Fruit fly (Drosophila melanogaster): Measurements from ENCODE around the gene Roc1a.

The Roc1a gene

DNA sequence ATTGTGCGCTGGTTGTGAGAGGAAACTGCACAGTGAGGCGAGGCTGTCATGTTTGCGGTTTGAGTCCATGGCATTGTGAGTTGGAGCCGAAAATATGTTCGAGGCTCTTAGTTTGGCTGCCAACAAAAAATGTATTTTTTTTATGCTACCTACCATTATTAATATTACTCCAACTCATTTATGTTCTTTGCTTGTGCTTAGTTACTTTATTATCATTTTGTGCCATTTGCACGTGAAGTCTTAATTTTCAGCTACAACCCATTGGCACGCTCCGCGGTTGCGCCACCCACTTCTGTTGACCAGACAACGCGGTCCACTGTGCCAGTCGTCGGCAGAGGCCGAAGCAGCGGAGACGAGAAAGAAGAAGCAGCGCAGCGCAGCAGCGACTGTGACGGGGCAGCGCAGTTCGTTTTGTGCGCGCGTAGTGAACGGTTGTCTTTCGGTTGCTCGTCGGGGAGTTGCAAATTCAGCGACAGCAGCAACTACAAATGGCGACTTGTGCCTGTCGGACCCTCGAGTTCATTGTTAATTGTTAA lies 39.4 kb downstream of the Roc1a start, which contains the start of gene sdk (continued):
- TF ChIP-seq Kr (GFP tag; optimal IDR thresholded peaks at IDR 0.05): peak; percentile 41
- TF ChIP-seq Sox102F (GFP tag; optimal IDR thresholded peaks at IDR 0.05): peak; percentile 87
- no peak for TF ChIP-seq Trl (optimal IDR thresholded peaks at IDR 0.05)
- peak; percentile 94 for TF ChIP-seq Trl (GFP tag; optimal IDR thresholded peaks at IDR 0.05)
- peak; percentile 84 for TF ChIP-seq BtbVII (GFP tag; optimal IDR thresholded peaks at IDR 0.05)
- TF ChIP-seq CG14667 (GFP tag; IDR thresholded peaks at IDR 0.05): peak; percentile 75
- peak; percentile 84 for TF ChIP-seq corto (GFP tag; optimal IDR thresholded peaks at IDR 0.05)
- peak; percentile 60; the same call in 1 of the 3 replicates for TF ChIP-seq CG6791 (GFP tag; IDR thresholded peaks at IDR 0.05; ENCODE audit: partially characterized antibody)
- peak; percentile 82 for TF ChIP-seq CG15514 (GFP tag; optimal IDR thresholded peaks at IDR 0.05)
- TF ChIP-seq Bgb (GFP tag; IDR thresholded peaks at IDR 0.05; ENCODE audit: partially characterized antibody): peak; percentile 73
- peak; percentile 28 for TF ChIP-seq pros (GFP tag; optimal IDR thresholded peaks at IDR 0.05)
- TF ChIP-seq phol (tag; optimal IDR thresholded peaks at IDR 0.05): peak; percentile 88
- peak; percentile 75 for TF ChIP-seq CG13894 (tag; optimal IDR thresholded peaks at IDR 0.05)
- TF ChIP-seq CoRest (tag; optimal IDR thresholded peaks at IDR 0.05): peak; percentile 93
- TF ChIP-seq CG1024 (GFP tag; IDR thresholded peaks at IDR 0.05): no peak; the same call in 1 of the 2 replicates
- TF ChIP-seq CrebB (tag; optimal IDR thresholded peaks at IDR 0.05): peak; percentile 84
- TF ChIP-seq CG7271 (tag; optimal IDR thresholded peaks at IDR 0.05): no peak
- TF ChIP-seq CG30020 (tag; optimal IDR thresholded peaks at IDR 0.05): peak; percentile 66
- TF ChIP-seq Med (GFP tag): peak; percentile 99
- TF ChIP-seq Scr (GFP tag; IDR thresholded peaks at IDR 0.05; ENCODE audit: partially characterized antibody): peak; percentile 59; the same call in 1 of the 2 replicates
- peak; percentile 80 for TF ChIP-seq ken (GFP tag; IDR thresholded peaks at IDR 0.05)
- peak; percentile 74; the same call in 2 of the 3 replicates for TF ChIP-seq hb (GFP tag; IDR thresholded peaks at IDR 0.05; ENCODE audit: partially characterized antibody)
- TF ChIP-seq Antp (GFP tag; optimal IDR thresholded peaks at IDR 0.05): peak; percentile 92
- TF ChIP-seq Oli (tag; optimal IDR thresholded peaks at IDR 0.05): peak; percentile 92
- TF ChIP-seq sug (tag; optimal IDR thresholded peaks at IDR 0.05): peak; percentile 84
- peak in 1 of 3 experiments; percentile 90 for TF ChIP-seq lola (GFP tag; optimal IDR thresholded peaks at IDR 0.05)
- TF ChIP-seq CG30403 (GFP tag; optimal IDR thresholded peaks at IDR 0.05): peak; percentile 95
- no peak for TF ChIP-seq Tbp (GFP tag; optimal IDR thresholded peaks at IDR 0.05)
- TF ChIP-seq Deaf1 (tag; optimal IDR thresholded peaks at IDR 0.05): peak; percentile 87
- TF ChIP-seq Ravus (GFP tag; IDR thresholded peaks at IDR 0.05): peak; percentile 20; the same call in 1 of the 2 replicates
- TF ChIP-seq crol (GFP tag; IDR thresholded peaks at IDR 0.05): 0 out of 2 replicates have a peak, but pooled peaks have one; percentile 20
- TF ChIP-seq Poxn (GFP tag; IDR thresholded peaks at IDR 0.05): peak; percentile 46; the same call in 1 of the 2 replicates
- peak; percentile 75 for TF ChIP-seq Myb (GFP tag; optimal IDR thresholded peaks at IDR 0.05)
- TF ChIP-seq slbo (GFP tag; IDR thresholded peaks at IDR 0.05): peak; percentile 88
- TF ChIP-seq Ssrp (tag; optimal IDR thresholded peaks at IDR 0.05): peak; percentile 89
- TF ChIP-seq HmgZ (tag; optimal IDR thresholded peaks at IDR 0.05): peak; percentile 93
- peak; percentile 93 for TF ChIP-seq Fer1 (GFP tag; optimal IDR thresholded peaks at IDR 0.05)
- peak; percentile 72 for TF ChIP-seq CG6175 (GFP tag; IDR thresholded peaks at IDR 0.05)
- peak; percentile 87 for TF ChIP-seq maf-S (GFP tag; optimal IDR thresholded peaks at IDR 0.05)
- peak; percentile 39 for TF ChIP-seq exex (tag; optimal IDR thresholded peaks at IDR 0.05)
- TF ChIP-seq B-H1 (GFP tag; IDR thresholded peaks at IDR 0.05): peak; percentile 75
- peak; percentile 71; the same call in 1 of the 2 replicates for TF ChIP-seq ro (GFP tag; IDR thresholded peaks at IDR 0.05)
- TF ChIP-seq dm (GFP tag; optimal IDR thresholded peaks at IDR 0.05): peak; percentile 86
- TF ChIP-seq Hr39 (optimal IDR thresholded peaks at IDR 0.05): no peak
- TF ChIP-seq Elba2 (GFP tag; optimal IDR thresholded peaks at IDR 0.05): peak; percentile 15
- peak; percentile 89 for TF ChIP-seq ems (GFP tag; optimal IDR thresholded peaks at IDR 0.05)
- peak; percentile 80 for TF ChIP-seq twi (tag; optimal IDR thresholded peaks at IDR 0.05)
- TF ChIP-seq sisA (GFP tag; IDR thresholded peaks at IDR 0.05): peak; percentile 88
- TF ChIP-seq vnd (GFP tag; IDR thresholded peaks at IDR 0.05; ENCODE audit: partially characterized antibody): peak; percentile 80
- TF ChIP-seq CG31441 (GFP tag; IDR thresholded peaks at IDR 0.05): peak; percentile 93
